Fruit fly (Drosophila melanogaster): ENCODE data around the gene AANATL2.

dm6 chr2L:6213505-6213904 lies 42.2 kb upstream of the AANATL2 start:
- TF ChIP-seq cnc (optimal IDR thresholded peaks at IDR 0.05): no peak
- no peak for TF ChIP-seq cic (GFP tag; optimal IDR thresholded peaks at IDR 0.05)
- TF ChIP-seq CG11617 (GFP tag; optimal IDR thresholded peaks at IDR 0.05): no peak
- TF ChIP-seq Crg-1 (GFP tag; optimal IDR thresholded peaks at IDR 0.05): no peak
- TF ChIP-seq Clk (GFP tag; optimal IDR thresholded peaks at IDR 0.05): no peak
- no peak for TF ChIP-seq kay (GFP tag; ENCODE audit: borderline replicate concordance)
- TF ChIP-seq CG5204 (GFP tag; optimal IDR thresholded peaks at IDR 0.05): no peak
- TF ChIP-seq CG1620 (GFP tag; optimal IDR thresholded peaks at IDR 0.05): no peak
- TF ChIP-seq CG33017 (tag; optimal IDR thresholded peaks at IDR 0.05): no peak
- no peak for TF ChIP-seq bab1 (GFP tag; optimal IDR thresholded peaks at IDR 0.05)
